Fruit fly (Drosophila melanogaster) ovary, adult (tissue): ENCODE data around the gene Sgs5bis.

ENCODE experiments used
- CG17801 ChIP-seq: fragments of 200-800 bp; optimal IDR thresholded peaks from 2 replicates; lab custom pipeline; 2019; ENCODE audit warnings: missing biosample characterization, mild to moderate bottlenecking, missing genetic modification characterization, moderate library complexity; ENCODE audit not compliant: partially characterized antibody

Gene Sgs5bis

DNA sequence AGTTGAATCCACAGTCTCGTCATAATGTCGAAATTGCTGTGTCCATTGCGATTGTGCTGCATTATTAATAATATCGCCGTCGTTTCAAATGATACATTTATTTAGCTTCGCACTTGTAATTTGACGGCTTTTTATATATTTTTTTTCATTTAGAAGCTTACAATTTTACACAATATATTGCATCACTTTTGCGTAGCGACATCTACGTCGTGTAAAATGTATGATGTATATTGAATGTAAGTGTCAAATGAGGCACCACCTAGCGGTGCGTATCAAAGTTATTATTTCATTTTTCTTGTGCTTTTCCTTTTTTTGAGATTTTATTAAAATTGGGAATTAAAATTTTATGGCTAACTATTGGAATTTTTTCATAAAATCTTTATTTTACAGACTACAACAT, 22.4 kb downstream of the Sgs5bis start:
- TF ChIP-seq CG17801 (GFP tag; lab: Kevin White, UChicago), result no peak

dm6 chr3R:17617121-17617975, 23.2 kb downstream of the Sgs5bis start:
- no peak for TF ChIP-seq CG17801 (GFP tag; lab: Kevin White, UChicago)

- no peak for TF ChIP-seq CG17801 (GFP tag; lab: Kevin White, UChicago)
Measured at dm6 chr3R:17617976-17618308, 23.8 kb downstream of the Sgs5bis start.

DNA sequence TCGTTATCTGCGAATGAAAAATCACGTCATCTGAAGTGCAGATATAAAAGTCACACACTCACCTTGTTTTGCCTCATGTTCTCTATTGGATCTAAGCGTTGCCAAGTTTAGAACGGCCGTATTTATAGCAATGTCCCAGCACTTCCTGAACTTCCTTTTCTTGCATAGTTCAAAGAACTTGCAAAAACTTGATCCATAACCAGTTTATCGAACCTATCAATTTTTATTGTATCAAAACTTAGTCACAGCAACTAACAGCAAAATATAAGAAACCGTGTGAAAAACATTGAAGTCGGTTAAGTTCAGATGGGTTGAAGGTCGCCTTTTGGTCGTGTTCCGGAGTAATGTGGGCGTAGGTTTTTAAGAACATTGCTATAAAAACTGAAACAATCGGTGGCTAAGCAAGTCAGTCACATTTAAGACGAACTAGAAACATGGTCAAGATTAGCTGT, 24.5 kb downstream of the Sgs5bis start, which contains the start of the genes CG14324 and CG14326:
TSS of gene CG14324 (minus strand) at position 101 of the 452 bp plus-strand sequence.
TSS of gene CG14326 (plus strand) at position 402 of the 452 bp plus-strand sequence.
- no peak for TF ChIP-seq CG17801 (GFP tag; lab: Kevin White, UChicago)

- peak; percentile 95 for TF ChIP-seq CG17801 (GFP tag; lab: Kevin White, UChicago)
Measured at dm6 chr3R:17619726-17620282, 25.6 kb downstream of the Sgs5bis start.

DNA sequence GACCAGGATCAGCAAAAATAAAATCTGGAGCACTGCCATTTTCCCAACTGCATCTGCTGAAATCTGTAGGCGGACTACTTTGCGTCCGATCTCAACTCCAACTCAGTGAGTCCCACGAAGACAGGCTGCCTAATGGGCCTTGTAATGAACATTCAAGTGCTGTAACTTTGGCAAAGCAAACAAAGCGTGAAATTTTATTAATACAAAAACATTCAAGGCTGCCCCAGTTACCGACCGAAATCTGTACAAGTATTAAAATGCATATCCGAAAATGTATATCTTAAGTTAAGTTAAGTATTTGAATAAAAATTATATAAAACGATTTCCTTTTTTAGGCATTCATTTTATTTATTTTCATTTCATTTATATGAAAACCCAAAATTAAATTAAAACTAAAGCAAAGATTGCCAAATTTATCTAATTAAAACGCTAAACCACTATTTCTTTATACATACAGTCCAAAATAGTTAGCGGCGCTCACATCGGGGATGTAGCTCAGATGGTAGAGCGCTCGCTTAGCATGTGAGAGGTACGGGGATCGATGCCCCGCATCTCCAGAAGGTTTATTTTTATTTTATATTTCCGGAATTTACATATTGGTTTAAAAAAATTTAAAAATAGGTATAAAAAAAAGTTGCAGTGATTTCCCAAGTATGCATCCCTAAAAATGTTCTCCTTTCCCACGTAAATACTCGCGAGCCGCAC, 28.0 kb downstream of the Sgs5bis start, which contains the start of gene CG14323:
TSS of gene CG14323 (minus strand) at position 51 of the 705 bp plus-strand sequence.
- TF ChIP-seq CG17801 (GFP tag; lab: Kevin White, UChicago), result no peak

- peak; percentile 33 for TF ChIP-seq CG17801 (GFP tag; lab: Kevin White, UChicago)
Measured at dm6 chr3R:17624549-17624948, 30.4 kb downstream of the Sgs5bis start.

DNA sequence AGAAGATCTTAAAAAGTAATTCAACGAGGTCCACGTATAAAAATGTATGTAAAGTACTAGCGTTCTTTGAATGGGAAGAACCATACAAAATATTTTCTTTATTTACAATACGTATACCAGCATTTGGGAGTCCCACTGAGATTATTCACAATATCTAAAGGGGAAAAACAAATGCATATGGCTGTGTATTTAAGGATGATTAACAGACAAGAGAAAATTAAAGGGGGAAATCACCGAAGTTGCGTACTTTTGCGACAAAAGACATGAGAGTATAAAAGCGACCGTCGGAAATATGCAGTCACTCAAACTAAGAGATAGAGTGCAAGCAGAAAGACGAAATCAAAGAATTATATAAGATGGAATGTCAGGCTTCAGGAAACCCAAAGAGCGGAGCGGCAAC, 30.8 kb downstream of the Sgs5bis start, which contains the start of gene AttD:
TSS of gene AttD (plus strand) at position 301 of the 400 bp plus-strand sequence.
- no peak for TF ChIP-seq CG17801 (GFP tag; lab: Kevin White, UChicago)

DNA sequence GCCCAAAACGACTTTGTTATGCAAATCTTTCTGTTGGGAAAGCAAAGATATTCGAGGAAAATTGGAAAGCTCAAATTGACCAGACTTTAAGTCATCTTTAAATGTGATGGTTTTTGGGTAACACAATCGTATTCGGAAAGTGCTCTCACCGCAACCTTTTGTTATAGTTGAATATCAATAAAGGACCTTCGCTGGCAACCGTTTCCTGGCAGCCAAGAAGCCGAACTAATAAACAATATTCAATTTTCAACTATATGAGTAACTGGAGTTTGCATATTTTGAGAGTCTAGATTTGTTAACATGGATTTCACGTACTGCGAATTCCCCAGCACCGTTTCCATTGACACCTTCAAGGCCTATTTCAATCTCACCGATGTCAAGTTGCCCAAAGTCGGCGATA, 32.6 kb downstream of the Sgs5bis start, which contains the start of gene CG14325:
TSS of gene CG14325 (plus strand) at position 301 of the 400 bp plus-strand sequence.
- no peak for TF ChIP-seq CG17801 (GFP tag; lab: Kevin White, UChicago)

DNA sequence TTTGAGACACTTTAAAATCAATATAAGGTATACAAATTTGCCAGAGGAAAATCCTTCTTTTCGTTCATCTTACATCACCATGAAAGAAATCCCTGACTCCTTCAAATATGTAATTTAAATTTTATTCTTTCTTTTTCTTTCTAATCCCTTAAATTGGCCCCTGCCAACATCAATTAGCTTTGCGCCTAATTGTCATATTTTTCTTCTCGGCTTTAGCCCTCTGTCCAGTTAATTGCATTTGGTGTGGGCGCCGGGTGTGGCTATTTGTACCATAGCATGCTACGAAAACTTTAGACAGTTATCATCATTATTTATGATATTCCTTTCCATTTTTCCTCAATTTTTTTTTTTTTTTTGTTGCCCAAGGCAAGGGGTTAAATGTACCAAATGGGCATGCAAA, 36.2 kb downstream of the Sgs5bis start, which contains the start of gene CG43175:
TSS of gene CG43175 (plus strand) at position 301 of the 400 bp plus-strand sequence.
- TF ChIP-seq CG17801 (GFP tag; lab: Kevin White, UChicago), result no peak

- TF ChIP-seq CG17801 (GFP tag; lab: Kevin White, UChicago), result peak; percentile 75
Measured at dm6 chr3R:17631176-17631865, 37.1 kb downstream of the Sgs5bis start.

dm6 chr3R:17644019-17644418, 49.8 kb downstream of the Sgs5bis start:
- TF ChIP-seq CG17801 (GFP tag; lab: Kevin White, UChicago), result no peak
